Worm (Caenorhabditis elegans) whole organism, mixed stage, embryonic: Measurements from ENCODE around the gene C53A5.16.

ENCODE experiments used
- M03D4.4 ChIP-seq: sonication (generic microtip); optimal IDR thresholded peaks from 2 replicates; lab custom pipeline; 2017; ENCODE audit warnings: mild to moderate bottlenecking, missing genetic modification characterization, missing compliant biosample characterization
- bed-3 ChIP-seq: fragments of 200-800 bp; sonication (Bioruptor generic); optimal IDR thresholded peaks from 3 replicates; lab custom pipeline; 2018; ENCODE audit warnings: mild to moderate bottlenecking, missing genetic modification characterization, moderate library complexity, missing compliant biosample characterization
- blmp-1 ChIP-seq: fragments of 150-350 bp; optimal IDR thresholded peaks from 2 replicates; lab custom pipeline; 2014; ENCODE audit warnings: missing biosample characterization, missing genetic modification characterization
- ceh-39 ChIP-seq: fragments of 150-350 bp; optimal IDR thresholded peaks from 2 replicates; lab custom pipeline; 2014; ENCODE audit warnings: missing biosample characterization, missing genetic modification characterization
- ceh-43 ChIP-seq: fragments of 200-800 bp; sonication (Bioruptor generic); optimal IDR thresholded peaks from 2 replicates; lab custom pipeline; 2018; ENCODE audit warnings: mild to moderate bottlenecking, missing genetic modification characterization, moderate library complexity, missing compliant biosample characterization
- ceh-83 ChIP-seq: fragments of 200-800 bp; sonication (Bioruptor generic); optimal IDR thresholded peaks from 2 replicates; lab custom pipeline; 2018; ENCODE audit warnings: mild to moderate bottlenecking, missing genetic modification characterization, missing compliant biosample characterization
- ces-1 ChIP-seq: fragments of 150-350 bp; optimal IDR thresholded peaks from 2 replicates; lab custom pipeline; 2014; ENCODE audit warnings: missing biosample characterization, missing genetic modification reagents, missing genetic modification characterization
- cnd-1 ChIP-seq: fragments of 200-800 bp; sonication (Bioruptor generic); optimal IDR thresholded peaks from 2 replicates; lab custom pipeline; 2018; ENCODE audit warnings: mild to moderate bottlenecking, missing genetic modification characterization, missing compliant biosample characterization
- drap-1 ChIP-seq: fragments of 200-800 bp; sonication (Bioruptor generic); optimal IDR thresholded peaks from 3 replicates; lab custom pipeline; 2018; ENCODE audit warnings: mild to moderate bottlenecking, missing genetic modification characterization, missing compliant biosample characterization
- elt-1 ChIP-seq: sonication (generic microtip); optimal IDR thresholded peaks from 2 replicates; lab custom pipeline; 2017; ENCODE audit warnings: missing genetic modification characterization, mild to moderate bottlenecking, missing compliant biosample characterization, antibody characterized with exemption, moderate library complexity, borderline replicate concordance; ENCODE audit not compliant: insufficient read depth
- elt-3 ChIP-seq: fragments of 150-350 bp; optimal IDR thresholded peaks from 2 replicates; lab custom pipeline; 2014; ENCODE audit warnings: missing biosample characterization, missing genetic modification characterization
- ham-2 ChIP-seq: fragments of 200-800 bp; sonication (Bioruptor generic); optimal IDR thresholded peaks from 2 replicates; lab custom pipeline; 2018; ENCODE audit warnings: mild to moderate bottlenecking, missing genetic modification characterization, missing compliant biosample characterization
- hlh-1 ChIP-seq: fragments of 150-350 bp; optimal IDR thresholded peaks from 2 replicates; lab custom pipeline; 2014; ENCODE audit warnings: missing biosample characterization, missing genetic modification reagents, missing genetic modification characterization
- lin-13 ChIP-seq: fragments of 150-350 bp; optimal IDR thresholded peaks from 2 replicates; lab custom pipeline; 2014; ENCODE audit warnings: missing biosample characterization, missing genetic modification characterization
- lin-32 ChIP-seq: fragments of 200-800 bp; sonication (Bioruptor generic); optimal IDR thresholded peaks from 2 replicates; lab custom pipeline; 2018; ENCODE audit warnings: mild to moderate bottlenecking, missing genetic modification characterization, missing compliant biosample characterization
- lsy-2 ChIP-seq: fragments of 150-350 bp; optimal IDR thresholded peaks from 2 replicates; lab custom pipeline; 2014; ENCODE audit warnings: missing biosample characterization, missing genetic modification characterization
- mab-5 ChIP-seq: fragments of 150-350 bp; optimal IDR thresholded peaks from 2 replicates; lab custom pipeline; 2014; ENCODE audit warnings: missing biosample characterization, missing genetic modification characterization
- mep-1 ChIP-seq: fragments of 150-350 bp; optimal IDR thresholded peaks from 2 replicates; lab custom pipeline; 2017; ENCODE audit warnings: missing biosample characterization, missing genetic modification reagents, missing genetic modification characterization, inconsistent platforms
- mls-2 ChIP-seq: sonication (generic microtip); optimal IDR thresholded peaks from 2 replicates; lab custom pipeline; 2016; ENCODE audit warnings: mild to moderate bottlenecking, missing genetic modification characterization, moderate library complexity, missing compliant biosample characterization
- nhr-12 ChIP-seq: fragments of 150-350 bp; optimal IDR thresholded peaks from 2 replicates; lab custom pipeline; 2014; ENCODE audit warnings: missing biosample characterization, missing genetic modification characterization
- nhr-2 ChIP-seq: fragments of 150-350 bp; optimal IDR thresholded peaks from 2 replicates; lab custom pipeline; 2014; ENCODE audit warnings: missing biosample characterization, missing genetic modification characterization
- nhr-237 ChIP-seq: fragments of 150-350 bp; optimal IDR thresholded peaks from 2 replicates; lab custom pipeline; 2014; ENCODE audit warnings: missing biosample characterization, missing genetic modification characterization
- nhr-28 ChIP-seq: fragments of 150-350 bp; optimal IDR thresholded peaks from 2 replicates; lab custom pipeline; 2014; ENCODE audit warnings: missing biosample characterization, missing genetic modification characterization
- nhr-76 ChIP-seq: sonication (generic microtip); optimal IDR thresholded peaks from 2 replicates; lab custom pipeline; 2017; ENCODE audit warnings: missing biosample characterization, missing genetic modification characterization
- pha-4 ChIP-seq: fragments of 150-350 bp; optimal IDR thresholded peaks from 2 replicates; lab custom pipeline; 2018; ENCODE audit warnings: missing biosample characterization, missing genetic modification reagents, missing genetic modification characterization
- sem-2 ChIP-seq: fragments of 200-800 bp; sonication (Bioruptor generic); optimal IDR thresholded peaks from 2 replicates; lab custom pipeline; 2018; ENCODE audit warnings: mild to moderate bottlenecking, missing genetic modification characterization, missing compliant biosample characterization
- snpc-4 ChIP-seq: fragments of 150-350 bp; optimal IDR thresholded peaks from 2 replicates; lab custom pipeline; 2014; ENCODE audit warnings: missing biosample characterization, missing genetic modification characterization
- sptf-1 ChIP-seq: sonication (generic microtip); optimal IDR thresholded peaks from 2 replicates; lab custom pipeline; 2017; ENCODE audit warnings: mild to moderate bottlenecking, missing genetic modification characterization, moderate library complexity, missing compliant biosample characterization
- tbx-8 ChIP-seq: fragments of 200-800 bp; sonication (Bioruptor generic); optimal IDR thresholded peaks from 2 replicates; lab custom pipeline; 2018; ENCODE audit warnings: mild to moderate bottlenecking, missing genetic modification characterization, moderate library complexity, missing compliant biosample characterization
- unc-120 ChIP-seq: sonication (generic microtip); optimal IDR thresholded peaks from 2 replicates; lab custom pipeline; 2017; ENCODE audit warnings: missing genetic modification characterization, missing compliant biosample characterization; ENCODE audit not compliant: poor library complexity, severe bottlenecking
- unc-62 ChIP-seq: fragments of 150-350 bp; optimal IDR thresholded peaks from 2 replicates; lab custom pipeline; 2014; ENCODE audit warnings: missing biosample characterization, missing genetic modification reagents, missing genetic modification characterization
- zip-8 ChIP-seq: fragments of 150-350 bp; optimal IDR thresholded peaks from 2 replicates; lab custom pipeline; 2014; ENCODE audit warnings: missing biosample characterization, missing genetic modification characterization
- ztf-11 ChIP-seq: fragments of 150-350 bp; optimal IDR thresholded peaks from 2 replicates; lab custom pipeline; 2014; ENCODE audit warnings: missing biosample characterization, missing genetic modification characterization

Gene C53A5.16

ce11 chrV:14536274-14536673, 13.9 kb upstream of the C53A5.16 start, which contains the start of gene tag-191:
Gene tag-191, minus strand, starts transcription at chrV:14536374.
- no peak for TF ChIP-seq bed-3 (GFP tag; lab: Kevin White, UChicago)
- TF ChIP-seq sem-2 (GFP tag; lab: Kevin White, UChicago) = no peak
- TF ChIP-seq blmp-1 (tag; lab: Kevin White, UChicago) = no peak
- TF ChIP-seq pha-4 (tag; lab: Kevin White, UChicago) = no peak
- no peak for TF ChIP-seq elt-1
- no peak for TF ChIP-seq lin-32
- TF ChIP-seq sptf-1 (tag; lab: Kevin White, UChicago) = no peak
- no peak for TF ChIP-seq ztf-11 (tag; lab: Kevin White, UChicago)

ce11 chrV:14532374-14532773, 10.0 kb upstream of the C53A5.16 start:
- TF ChIP-seq unc-62 (GFP tag; lab: Kevin White, UChicago) = no peak
- no peak for TF ChIP-seq ceh-39 (tag; lab: Kevin White, UChicago)
- TF ChIP-seq drap-1 (GFP tag; lab: Kevin White, UChicago) = no peak
- no peak for TF ChIP-seq lin-32
- no peak for TF ChIP-seq ztf-11 (tag; lab: Kevin White, UChicago)
- no peak for TF ChIP-seq elt-3 (tag; lab: Kevin White, UChicago)
- no peak for TF ChIP-seq M03D4.4 (tag; lab: Kevin White, UChicago)
- no peak for TF ChIP-seq mep-1 (tag; lab: Kevin White, UChicago)
- no peak for TF ChIP-seq unc-120 (tag; lab: Kevin White, UChicago)
- TF ChIP-seq pha-4 (tag; lab: Kevin White, UChicago) = no peak
- TF ChIP-seq zip-8 (tag; lab: Kevin White, UChicago) = no peak
- no peak for TF ChIP-seq hlh-1 (tag; lab: Kevin White, UChicago)
- no peak for TF ChIP-seq lin-13 (tag; lab: Kevin White, UChicago)
- no peak for TF ChIP-seq ham-2 (GFP tag; lab: Kevin White, UChicago)
- TF ChIP-seq ces-1 = no peak
- no peak for TF ChIP-seq ceh-43 (GFP tag; lab: Kevin White, UChicago)
- TF ChIP-seq sptf-1 (tag; lab: Kevin White, UChicago) = no peak
- TF ChIP-seq tbx-8 (GFP tag; lab: Kevin White, UChicago) = no peak
- TF ChIP-seq snpc-4 (tag; lab: Kevin White, UChicago) = no peak
- no peak for TF ChIP-seq cnd-1 (tag; lab: Kevin White, UChicago)

- TF ChIP-seq ham-2 (GFP tag; lab: Kevin White, UChicago) = no peak
- no peak for TF ChIP-seq lsy-2 (tag; lab: Kevin White, UChicago)
- no peak for TF ChIP-seq elt-3 (tag; lab: Kevin White, UChicago)
- TF ChIP-seq bed-3 (GFP tag; lab: Kevin White, UChicago) = no peak
- TF ChIP-seq mab-5 (tag; lab: Kevin White, UChicago) = no peak
- TF ChIP-seq lin-13 (tag; lab: Kevin White, UChicago) = no peak
- TF ChIP-seq elt-1 = no peak
- TF ChIP-seq nhr-76 = no peak
- no peak for TF ChIP-seq nhr-237
- TF ChIP-seq mls-2 (tag; lab: Kevin White, UChicago) = no peak
- TF ChIP-seq hlh-1 (tag; lab: Kevin White, UChicago) = no peak
- TF ChIP-seq lin-32 = no peak
- TF ChIP-seq mep-1 (tag; lab: Kevin White, UChicago) = no peak
- TF ChIP-seq nhr-28 (tag; lab: Kevin White, UChicago) = no peak
- no peak for TF ChIP-seq sptf-1 (tag; lab: Kevin White, UChicago)
- TF ChIP-seq pha-4 (tag; lab: Kevin White, UChicago) = no peak
- no peak for TF ChIP-seq nhr-12 (tag; lab: Kevin White, UChicago)
- TF ChIP-seq snpc-4 (tag; lab: Kevin White, UChicago) = no peak
- no peak for TF ChIP-seq blmp-1 (tag; lab: Kevin White, UChicago)
- TF ChIP-seq ztf-11 (tag; lab: Kevin White, UChicago) = no peak
Measured at ce11 chrV:14530813-14531212, 8.4 kb upstream of the C53A5.16 start, which contains the start of gene kcnl-4. Gene kcnl-4, plus strand, starts transcription at chrV:14531113.

ce11 chrV:14527210-14527609, 4.8 kb upstream of the C53A5.16 start:
- TF ChIP-seq hlh-1 (tag; lab: Kevin White, UChicago) (no peak), ces-1 (no peak), nhr-2 (no peak), ham-2 (GFP tag; lab: Kevin White, UChicago) (no peak), M03D4.4 (tag; lab: Kevin White, UChicago) (no peak), ztf-11 (tag; lab: Kevin White, UChicago) (no peak), snpc-4 (tag; lab: Kevin White, UChicago) (no peak), elt-1 (no peak), mab-5 (tag; lab: Kevin White, UChicago) (no peak), elt-3 (tag; lab: Kevin White, UChicago) (no peak), nhr-237 (no peak), zip-8 (tag; lab: Kevin White, UChicago) (no peak), tbx-8 (GFP tag; lab: Kevin White, UChicago) (no peak), mls-2 (tag; lab: Kevin White, UChicago) (no peak), bed-3 (GFP tag; lab: Kevin White, UChicago) (no peak), lsy-2 (tag; lab: Kevin White, UChicago) (no peak), ceh-83 (GFP tag; lab: Kevin White, UChicago) (no peak), blmp-1 (tag; lab: Kevin White, UChicago) (no peak)
